Fruit fly (Drosophila melanogaster) whole organism, prepupa: Measurements from ENCODE around the gene ssp2.
A peak's percentile ranks its signal among the peaks of the same experiment; 100 is the strongest.

Experiments
- Blimp-1 ChIP-seq: fragments of 200-800 bp; sonication (Bioruptor generic); optimal IDR thresholded peaks from 3 replicates; lab custom pipeline; 2017; ENCODE audit warnings: missing biosample characterization, missing genetic modification characterization, mild to moderate bottlenecking, moderate library complexity, missing genetic modification reagents
- CG10669 ChIP-seq: fragments of 200-800 bp; sonication (Bioruptor generic); optimal IDR thresholded peaks from 3 replicates; lab custom pipeline; 2018; ENCODE audit warnings: missing biosample characterization, mild to moderate bottlenecking, missing genetic modification characterization, moderate library complexity
- CG11902 ChIP-seq: fragments of 200-800 bp; sonication (Bioruptor generic); optimal IDR thresholded peaks from 3 replicates; lab custom pipeline; 2016; ENCODE audit warnings: missing biosample characterization, missing genetic modification characterization
- CG15336 ChIP-seq: fragments of 200-800 bp; sonication (Bioruptor generic); IDR thresholded peaks from 2 replicates; pipeline ENCODE4 v1.3.6; 2022; ENCODE audit warnings: missing biosample characterization, missing genetic modification characterization
- CG3032 ChIP-seq: fragments of 200-800 bp; optimal IDR thresholded peaks from 2 replicates; lab custom pipeline; 2019; ENCODE audit warnings: missing biosample characterization, mild to moderate bottlenecking, missing genetic modification characterization, moderate library complexity
- CG31627 ChIP-seq: fragments of 200-800 bp; sonication (Bioruptor generic); optimal IDR thresholded peaks from 3 replicates; lab custom pipeline; 2016; ENCODE audit warnings: missing biosample characterization, missing genetic modification characterization
- CG32006 ChIP-seq: fragments of 200-800 bp; sonication (Bioruptor generic); optimal IDR thresholded peaks from 3 replicates; lab custom pipeline; 2017; ENCODE audit warnings: missing biosample characterization, mild to moderate bottlenecking, missing genetic modification characterization
- CG34406 ChIP-seq: fragments of 200-800 bp; sonication (Bioruptor generic); optimal IDR thresholded peaks from 3 replicates; lab custom pipeline; 2016; ENCODE audit warnings: missing biosample characterization, missing genetic modification characterization
- CG4318 ChIP-seq: fragments of 200-800 bp; sonication (Bioruptor generic); optimal IDR thresholded peaks from 3 replicates; lab custom pipeline; 2017; ENCODE audit warnings: missing biosample characterization, mild to moderate bottlenecking, missing genetic modification characterization
- CG6163 ChIP-seq: fragments of 200-800 bp; sonication (Bioruptor generic); IDR thresholded peaks from 3 replicates; pipeline ENCODE4 v1.3.6; 2022; ENCODE audit warnings: missing biosample characterization, missing genetic modification characterization
- CG6276 ChIP-seq: fragments of 200-800 bp; sonication (Bioruptor generic); optimal IDR thresholded peaks from 2 replicates; lab custom pipeline; 2017; ENCODE audit warnings: missing biosample characterization, mild to moderate bottlenecking, missing genetic modification characterization
- CG6792 ChIP-seq: fragments of 200-800 bp; sonication (Bioruptor generic); optimal IDR thresholded peaks from 3 replicates; lab custom pipeline; 2016; ENCODE audit warnings: missing biosample characterization, missing genetic modification characterization
- CG6808 ChIP-seq: fragments of 200-800 bp; sonication (Bioruptor generic); optimal IDR thresholded peaks from 3 replicates; lab custom pipeline; 2017; ENCODE audit warnings: missing biosample characterization, missing genetic modification characterization, mild to moderate bottlenecking, moderate library complexity, missing genetic modification reagents
- CG6854 ChIP-seq: fragments of 200-800 bp; sonication (Bioruptor generic); optimal IDR thresholded peaks from 2 replicates; lab custom pipeline; 2017; ENCODE audit warnings: missing biosample characterization, mild to moderate bottlenecking, missing genetic modification characterization
- CG8119 ChIP-seq: fragments of 200-800 bp; sonication (Bioruptor generic); IDR thresholded peaks from 3 replicates; pipeline ENCODE4 v1.3.6; 2022; ENCODE audit warnings: missing biosample characterization, missing genetic modification characterization
- CG8632 ChIP-seq: fragments of 200-800 bp; sonication (Bioruptor generic); optimal IDR thresholded peaks from 3 replicates; lab custom pipeline; 2016; ENCODE audit warnings: missing biosample characterization, missing genetic modification characterization
- Eip78C ChIP-seq: fragments of 200-800 bp; sonication (Bioruptor generic); peaks from one replicate; lab custom pipeline; 2016; ENCODE audit warnings: missing biosample characterization, missing genetic modification characterization
- Ets96B ChIP-seq: fragments of 200-800 bp; optimal IDR thresholded peaks from 2 replicates; lab custom pipeline; 2019; ENCODE audit warnings: missing biosample characterization, mild to moderate bottlenecking, missing genetic modification characterization, moderate library complexity
- Hr39 ChIP-seq: fragments of 200-800 bp; sonication (Bioruptor generic); optimal IDR thresholded peaks from 2 replicates; lab custom pipeline; 2016; ENCODE audit warnings: missing biosample characterization, missing genetic modification characterization
- OdsH ChIP-seq: fragments of 200-800 bp; sonication (Bioruptor generic); optimal IDR thresholded peaks from 3 replicates; lab custom pipeline; 2016; ENCODE audit warnings: missing biosample characterization, missing genetic modification characterization
- Smox ChIP-seq: fragments of 200-800 bp; sonication (Bioruptor generic); optimal IDR thresholded peaks from 3 replicates; lab custom pipeline; 2016; ENCODE audit warnings: missing biosample characterization, missing genetic modification characterization
- Sox14 ChIP-seq: fragments of 200-800 bp; sonication (Bioruptor generic); optimal IDR thresholded peaks from 3 replicates; lab custom pipeline; 2016; ENCODE audit warnings: missing biosample characterization, missing genetic modification characterization
- achi ChIP-seq: fragments of 200-800 bp; sonication (Bioruptor generic); optimal IDR thresholded peaks from 3 replicates; lab custom pipeline; 2016; ENCODE audit warnings: missing biosample characterization, missing genetic modification characterization
- acj6 ChIP-seq: fragments of 200-800 bp; sonication (Bioruptor generic); optimal IDR thresholded peaks from 3 replicates; lab custom pipeline; 2016; ENCODE audit warnings: missing biosample characterization, missing genetic modification characterization
- dac ChIP-seq: fragments of 200-800 bp; sonication (Bioruptor generic); optimal IDR thresholded peaks from 2 replicates; lab custom pipeline; 2017; ENCODE audit warnings: missing biosample characterization, mild to moderate bottlenecking, missing genetic modification characterization
- dsx ChIP-seq: fragments of 200-800 bp; optimal IDR thresholded peaks from 3 replicates; lab custom pipeline; 2019; ENCODE audit warnings: missing biosample characterization, mild to moderate bottlenecking, missing genetic modification characterization, moderate library complexity; ENCODE audit not compliant: poor library complexity, severe bottlenecking
- eg ChIP-seq: fragments of 200-800 bp; sonication (Bioruptor generic); IDR thresholded peaks from 3 replicates; pipeline ENCODE4 v1.3.6; 2022; ENCODE audit warnings: missing biosample characterization, missing genetic modification characterization
- fkh ChIP-seq: fragments of 200-800 bp; sonication (Bioruptor generic); optimal IDR thresholded peaks from 3 replicates; lab custom pipeline; 2017; ENCODE audit warnings: missing biosample characterization, mild to moderate bottlenecking, missing genetic modification characterization, moderate library complexity
- net ChIP-seq: fragments of 200-800 bp; sonication (Bioruptor generic); optimal IDR thresholded peaks from 3 replicates; lab custom pipeline; 2016; ENCODE audit warnings: missing biosample characterization, missing genetic modification characterization
- pdm3 ChIP-seq: fragments of 200-800 bp; sonication (Bioruptor generic); optimal IDR thresholded peaks from 3 replicates; lab custom pipeline; 2016; ENCODE audit warnings: missing biosample characterization, missing genetic modification characterization
- vri ChIP-seq: fragments of 200-800 bp; sonication (Bioruptor generic); optimal IDR thresholded peaks from 3 replicates; lab custom pipeline; 2016; ENCODE audit warnings: missing biosample characterization, mild to moderate bottlenecking, missing genetic modification characterization

The ssp2 gene

dm6 chr3L:13986330-13986729 lies 21.3 kb downstream of the ssp2 start, which contains the start of gene CG17362:
Gene CG17362, plus strand, starts transcription at chr3L:13986620.
- TF ChIP-seq CG34406 = no peak
- TF ChIP-seq acj6 (GFP tag; lab: Kevin White, UChicago) = no peak
- TF ChIP-seq Hr39 (GFP tag; lab: Kevin White, UChicago) = no peak
- TF ChIP-seq dsx (GFP tag; lab: Kevin White, UChicago) = no peak
- no peak for TF ChIP-seq Sox14 (GFP tag; lab: Kevin White, UChicago)
- TF ChIP-seq CG11902 = no peak
- no peak for TF ChIP-seq Eip78C
- no peak for TF ChIP-seq CG6854 (GFP tag; lab: Kevin White, UChicago)
- TF ChIP-seq CG6792 (GFP tag; lab: Kevin White, UChicago) = no peak
- TF ChIP-seq OdsH (GFP tag; lab: Kevin White, UChicago) = no peak
- TF ChIP-seq CG6163 = no peak
- TF ChIP-seq vri (GFP tag; lab: Kevin White, UChicago) = no peak
- TF ChIP-seq CG15336 (GFP tag; lab: Robert Waterston, UW) = no peak
- no peak for TF ChIP-seq dac (GFP tag; lab: Kevin White, UChicago)
- no peak for TF ChIP-seq CG3032 (tag; lab: Kevin White, UChicago)
- no peak for TF ChIP-seq Blimp-1 (GFP tag; lab: Kevin White, UChicago)

- TF ChIP-seq CG6276 (GFP tag; lab: Kevin White, UChicago) (no peak), CG8632 (GFP tag; lab: Kevin White, UChicago) (no peak), CG6792 (GFP tag; lab: Kevin White, UChicago) (no peak), CG6808 (GFP tag; lab: Kevin White, UChicago) (no peak), Smox (GFP tag; lab: Kevin White, UChicago) (no peak), CG31627 (GFP tag; lab: Kevin White, UChicago) (no peak), achi (GFP tag; lab: Kevin White, UChicago) (no peak), dsx (GFP tag; lab: Kevin White, UChicago) (no peak), CG6163 (no peak)
Observed at dm6 chr3L:13987578-13987977, 22.6 kb downstream of the ssp2 start, which contains the start of gene CG9040. Gene CG9040, plus strand, starts transcription at chr3L:13987878.

dm6 chr3L:13991314-13991713 lies 26.3 kb downstream of the ssp2 start:
- TF ChIP-seq CG6854 (GFP tag; lab: Kevin White, UChicago) (no peak), net (GFP tag; lab: Kevin White, UChicago) (no peak), pdm3 (GFP tag; lab: Kevin White, UChicago) (no peak), CG8119 (GFP tag; lab: Robert Waterston, UW) (no peak), CG10669 (GFP tag; lab: Kevin White, UChicago) (no peak), CG32006 (GFP tag; lab: Kevin White, UChicago) (no peak), fkh (GFP tag; lab: Kevin White, UChicago) (no peak), Ets96B (tag; lab: Kevin White, UChicago) (no peak), CG4318 (no peak)
- TF ChIP-seq, all 60 proteins: peak for 0

- TF ChIP-seq Blimp-1 (GFP tag; lab: Kevin White, UChicago) (no peak), eg (GFP tag; lab: Robert Waterston, UW) (0 out of 3 replicates have a peak, but pooled peaks have one; percentile 5)
Observed at dm6 chr3L:13993233-13993741, 28.3 kb downstream of the ssp2 start, which contains the start of gene CG17364. Gene CG17364, minus strand, starts transcription at chr3L:13993400.
